Worm (Caenorhabditis elegans) whole organism, L4 larva: ENCODE results near the gene dnj-20.

Experiments
- D1046.2 ChIP-seq: fragments of 200-800 bp; sonication (Bioruptor generic); IDR thresholded peaks from 2 replicates; pipeline ENCODE4 v1.3.6; 2022; ENCODE audit warnings: missing genetic modification characterization, missing compliant biosample characterization
- F26F4.8 ChIP-seq: fragments of 200-800 bp; sonication (Bioruptor generic); conservative IDR thresholded peaks from 2 replicates; pipeline ENCODE4 v1.3.6; 2022; ENCODE audit warnings: missing genetic modification characterization, missing compliant biosample characterization
- R02D3.7 ChIP-seq: fragments of 150-350 bp; sonication (generic microtip); optimal IDR thresholded peaks from 3 replicates; lab custom pipeline; 2014; ENCODE audit warnings: missing biosample characterization, missing genetic modification characterization
- T20F7.1 ChIP-seq: fragments of 200-800 bp; sonication (Bioruptor generic); optimal IDR thresholded peaks from 2 replicates; lab custom pipeline; 2018; ENCODE audit warnings: mild to moderate bottlenecking, missing genetic modification characterization, missing compliant biosample characterization
- T26A8.4 ChIP-seq: fragments of 200-800 bp; sonication (Bioruptor generic); IDR thresholded peaks from 2 replicates; pipeline ENCODE4 v1.3.6; 2022; ENCODE audit warnings: missing genetic modification characterization, missing compliant biosample characterization
- Y5F2A.4 ChIP-seq: fragments of 200-800 bp; sonication (Bioruptor generic); optimal IDR thresholded peaks from 2 replicates; lab custom pipeline; 2018; ENCODE audit warnings: mild to moderate bottlenecking, missing genetic modification characterization, missing compliant biosample characterization
- aha-1 ChIP-seq: fragments of 150-350 bp; peaks from one replicate; lab custom pipeline; 2014; ENCODE audit warnings: missing biosample characterization, missing genetic modification characterization
- aly-2 ChIP-seq: sonication (generic microtip); optimal IDR thresholded peaks from 2 replicates; lab custom pipeline; 2018; ENCODE audit warnings: missing biosample characterization, missing genetic modification characterization
- ama-1 ChIP-seq: fragments of 150-350 bp; optimal IDR thresholded peaks from 2 replicates; lab custom pipeline; 2014; ENCODE audit warnings: inconsistent platforms, mixed read lengths
- attf-4 ChIP-seq: sonication (generic microtip); optimal IDR thresholded peaks from 3 replicates; lab custom pipeline; 2017; ENCODE audit warnings: missing biosample characterization, missing genetic modification characterization
- ceh-28 ChIP-seq: fragments of 150-350 bp; optimal IDR thresholded peaks from 2 replicates; lab custom pipeline; 2014; ENCODE audit warnings: missing biosample characterization, missing genetic modification reagents, missing genetic modification characterization
- ceh-82 ChIP-seq: sonication (generic microtip); optimal IDR thresholded peaks from 2 replicates; lab custom pipeline; 2017; ENCODE audit warnings: missing biosample characterization, missing genetic modification characterization
- cey-2 ChIP-seq: sonication (generic microtip); optimal IDR thresholded peaks from 3 replicates; lab custom pipeline; 2017; ENCODE audit warnings: missing genetic modification characterization, mild to moderate bottlenecking, missing compliant biosample characterization, antibody characterized with exemption, borderline replicate concordance; ENCODE audit not compliant: insufficient read depth
- ctbp-1 ChIP-seq: fragments of 200-800 bp; sonication (Bioruptor generic); IDR thresholded peaks from 2 replicates; pipeline ENCODE4 v1.3.6; 2022; ENCODE audit warnings: missing genetic modification reagents, missing genetic modification characterization, missing compliant biosample characterization
- daf-12 ChIP-seq: fragments of 150-350 bp; optimal IDR thresholded peaks from 2 replicates; lab custom pipeline; 2014; ENCODE audit warnings: missing biosample characterization, missing genetic modification reagents, missing genetic modification characterization
- daf-16 ChIP-seq, 3 experiments: sonication (generic microtip); optimal IDR thresholded peaks; 2 replicates each; lab custom pipeline; 2016 to 2017; ENCODE audit warnings: missing genetic modification characterization in 3 of 3, missing genetic modification reagents in 3 of 3, mild to moderate bottlenecking in 2 of 3, missing compliant biosample characterization in 2 of 3, missing biosample characterization in 1 of 3, moderate library complexity in 1 of 3
- daf-19 ChIP-seq: fragments of 200-800 bp; sonication (Bioruptor generic); conservative IDR thresholded peaks from 2 replicates; pipeline ENCODE4 v1.3.6; 2022; ENCODE audit warnings: missing genetic modification characterization, missing compliant biosample characterization
- daf-8 ChIP-seq: fragments of 200-800 bp; sonication (Bioruptor generic); IDR thresholded peaks from 2 replicates; pipeline ENCODE4 v1.3.6; 2022; ENCODE audit warnings: missing genetic modification characterization, missing compliant biosample characterization
- dmd-6 ChIP-seq: fragments of 200-800 bp; sonication (Bioruptor generic); IDR thresholded peaks from 2 replicates; pipeline ENCODE4 v1.3.6; 2022; ENCODE audit warnings: missing genetic modification reagents, missing genetic modification characterization, missing compliant biosample characterization
- duxl-1 ChIP-seq: sonication (generic microtip); optimal IDR thresholded peaks from 2 replicates; lab custom pipeline; 2016; ENCODE audit warnings: mild to moderate bottlenecking, missing genetic modification characterization, moderate library complexity, missing compliant biosample characterization; ENCODE audit not compliant: poor library complexity
- dve-1 ChIP-seq: sonication (generic microtip); optimal IDR thresholded peaks from 2 replicates; lab custom pipeline; 2017; ENCODE audit warnings: antibody characterized with exemption, mild to moderate bottlenecking, missing genetic modification characterization, missing compliant biosample characterization; ENCODE audit not compliant: insufficient read depth
- egl-27 ChIP-seq: sonication (generic microtip); optimal IDR thresholded peaks from 3 replicates; lab custom pipeline; 2017; ENCODE audit warnings: missing biosample characterization, missing genetic modification reagents, missing genetic modification characterization
- egl-43 ChIP-seq: fragments of 200-800 bp; sonication (Bioruptor generic); IDR thresholded peaks from 2 replicates; pipeline ENCODE4 v1.3.6; 2022; ENCODE audit warnings: missing genetic modification reagents, missing genetic modification characterization, missing compliant biosample characterization
- fkh-10 ChIP-seq: fragments of 150-350 bp; optimal IDR thresholded peaks from 2 replicates; lab custom pipeline; 2014; ENCODE audit warnings: missing biosample characterization, missing genetic modification reagents, missing genetic modification characterization
- gei-8 ChIP-seq: fragments of 200-800 bp; sonication (Bioruptor generic); optimal IDR thresholded peaks from 2 replicates; lab custom pipeline; 2018; ENCODE audit warnings: mild to moderate bottlenecking, missing genetic modification characterization, missing compliant biosample characterization
- hif-1 ChIP-seq, 2 experiments: sonication (generic microtip); optimal IDR thresholded peaks; 2 replicates each; lab custom pipeline; 2016 to 2017; ENCODE audit warnings: missing compliant biosample characterization in 2 of 2, missing genetic modification characterization in 2 of 2, missing genetic modification reagents in 2 of 2, missing genotype in 2 of 2, mild to moderate bottlenecking in 1 of 2
- hlh-11 ChIP-seq: fragments of 200-800 bp; sonication (Bioruptor generic); optimal IDR thresholded peaks from 2 replicates; lab custom pipeline; 2018; ENCODE audit warnings: mild to moderate bottlenecking, missing genetic modification characterization, missing compliant biosample characterization
- hlh-30 ChIP-seq: sonication (generic microtip); optimal IDR thresholded peaks from 2 replicates; lab custom pipeline; 2017; ENCODE audit warnings: antibody characterized with exemption, mild to moderate bottlenecking, missing genetic modification characterization, missing compliant biosample characterization; ENCODE audit not compliant: insufficient read depth
- hmg-1.1 ChIP-seq: fragments of 200-800 bp; sonication (Bioruptor generic); IDR thresholded peaks from 2 replicates; pipeline ENCODE4 v1.3.6; 2022; ENCODE audit warnings: missing genetic modification reagents, missing genetic modification characterization, missing compliant biosample characterization
- lim-7 ChIP-seq: fragments of 200-800 bp; sonication (Bioruptor generic); IDR thresholded peaks from 2 replicates; pipeline ENCODE4 v1.3.6; 2022; ENCODE audit warnings: missing genetic modification characterization, missing compliant biosample characterization
- lin-1 ChIP-seq: fragments of 200-800 bp; sonication (Bioruptor generic); IDR thresholded peaks from 2 replicates; pipeline ENCODE4 v1.3.6; 2022; ENCODE audit warnings: missing genetic modification reagents, missing genetic modification characterization, missing compliant biosample characterization
- lin-13 ChIP-seq: fragments of 150-350 bp; optimal IDR thresholded peaks from 2 replicates; lab custom pipeline; 2014; ENCODE audit warnings: missing biosample characterization, missing genetic modification reagents, missing genetic modification characterization
- lir-3 ChIP-seq: sonication (generic microtip); optimal IDR thresholded peaks from 2 replicates; lab custom pipeline; 2016; ENCODE audit warnings: mild to moderate bottlenecking, missing genetic modification characterization, missing compliant biosample characterization
- madf-5 ChIP-seq, 2 experiments: fragments of 200-800 bp; sonication (Bioruptor generic); IDR thresholded peaks; 2 replicates each; pipeline ENCODE4 v1.3.6; 2022; ENCODE audit warnings: missing compliant biosample characterization in 2 of 2, missing genetic modification characterization in 2 of 2
- mdl-1 ChIP-seq, 2 experiments: fragments of 150-350 bp in 1 of 2; sonication (generic microtip) in 1 of 2; optimal IDR thresholded peaks; 2 replicates each; lab custom pipeline; 2014 to 2017; ENCODE audit warnings: missing biosample characterization in 2 of 2, missing genetic modification characterization in 2 of 2
- mep-1 ChIP-seq: fragments of 150-350 bp; sonication (generic microtip); optimal IDR thresholded peaks from 3 replicates; lab custom pipeline; 2014; ENCODE audit warnings: missing biosample characterization, missing genetic modification characterization
- mes-2 ChIP-seq: sonication (generic microtip); optimal IDR thresholded peaks from 2 replicates; lab custom pipeline; 2016; ENCODE audit warnings: missing genotype, mild to moderate bottlenecking, missing genetic modification characterization, missing compliant biosample characterization; ENCODE audit not compliant: poor library complexity, severe bottlenecking
- mxl-3 ChIP-seq: fragments of 200-800 bp; sonication (Bioruptor generic); optimal IDR thresholded peaks from 2 replicates; lab custom pipeline; 2018; ENCODE audit warnings: mild to moderate bottlenecking, missing genetic modification characterization, missing compliant biosample characterization
- nhr-10 ChIP-seq: fragments of 150-350 bp; optimal IDR thresholded peaks from 2 replicates; lab custom pipeline; 2014; ENCODE audit warnings: missing biosample characterization, missing genetic modification characterization
- nhr-25 ChIP-seq: sonication (generic microtip); optimal IDR thresholded peaks from 2 replicates; lab custom pipeline; 2017; ENCODE audit warnings: missing genetic modification characterization, mild to moderate bottlenecking, missing compliant biosample characterization, antibody characterized with exemption, moderate library complexity, borderline replicate concordance; ENCODE audit not compliant: insufficient read depth
- nhr-28 ChIP-seq: fragments of 150-350 bp; optimal IDR thresholded peaks from 2 replicates; lab custom pipeline; 2014; ENCODE audit warnings: missing biosample characterization, missing genetic modification characterization
- nhr-42 ChIP-seq: fragments of 200-800 bp; sonication (Bioruptor generic); IDR thresholded peaks from 2 replicates; pipeline ENCODE4 v1.3.6; 2022; ENCODE audit warnings: missing genetic modification characterization, missing compliant biosample characterization
- nhr-48 ChIP-seq: sonication (generic microtip); optimal IDR thresholded peaks from 2 replicates; lab custom pipeline; 2016; ENCODE audit warnings: mild to moderate bottlenecking, missing genetic modification characterization, missing compliant biosample characterization
- nhr-6 ChIP-seq: fragments of 150-350 bp; optimal IDR thresholded peaks from 2 replicates; lab custom pipeline; 2014; ENCODE audit warnings: missing biosample characterization, missing genetic modification characterization
- saeg-2 ChIP-seq: fragments of 200-800 bp; sonication (Bioruptor generic); IDR thresholded peaks from 2 replicates; pipeline ENCODE4 v1.3.6; 2022; ENCODE audit warnings: missing genetic modification reagents, missing genetic modification characterization, missing compliant biosample characterization
- snpc-1.2 ChIP-seq: fragments of 200-800 bp; sonication (Bioruptor generic); IDR thresholded peaks from 2 replicates; pipeline ENCODE4 v1.3.6; 2022; ENCODE audit warnings: missing genetic modification reagents, missing genetic modification characterization, missing compliant biosample characterization
- snpc-4 ChIP-seq: fragments of 150-350 bp; optimal IDR thresholded peaks from 2 replicates; lab custom pipeline; 2014; ENCODE audit warnings: missing biosample characterization, missing genetic modification characterization
- tra-1 ChIP-seq: fragments of 200-800 bp; sonication (Bioruptor generic); IDR thresholded peaks from 2 replicates; pipeline ENCODE4 v1.3.6; 2022; ENCODE audit warnings: missing genetic modification reagents, missing genetic modification characterization, missing compliant biosample characterization
- unc-130 ChIP-seq: sonication (generic microtip); optimal IDR thresholded peaks from 2 replicates; lab custom pipeline; 2016; ENCODE audit warnings: missing genetic modification reagents, missing genetic modification characterization, missing compliant biosample characterization
- unc-62 ChIP-seq, 3 experiments: fragments of 150-350 bp in 1 of 3; sonication (generic microtip); optimal IDR thresholded peaks in 2 of 3; peaks in 1 of 3; 1 replicate in 1 of 3; 2 replicates in 2 of 3; lab custom pipeline; 2014 to 2017; ENCODE audit warnings: missing biosample characterization in 3 of 3, missing genetic modification characterization in 3 of 3, missing genetic modification reagents in 3 of 3, missing genotype in 1 of 3
- zip-11 ChIP-seq: fragments of 200-800 bp; sonication (Bioruptor generic); IDR thresholded peaks from 2 replicates; pipeline ENCODE4 v1.3.6; 2022; ENCODE audit warnings: missing genetic modification characterization, missing compliant biosample characterization

Gene dnj-20

ce11 chrII:9604063-9604462 is 19.9 kb downstream of the dnj-20 start:
- TF ChIP-seq mxl-3 (GFP tag; lab: Kevin White, UChicago) (peak; percentile 34), nhr-6 (tag; lab: Kevin White, UChicago) (no peak), daf-16 (GFP tag; optimal IDR thresholded peaks at IDR 0.05; lab: Kevin White, UChicago) (no peak), daf-16 (tag; optimal IDR thresholded peaks at IDR 0.05; lab: Kevin White, UChicago) (peak; percentile 61), nhr-28 (peak; percentile 82), egl-43 (no peak), T26A8.4 (GFP tag; lab: Robert Waterston, UW) (no peak), gei-8 (GFP tag; lab: Kevin White, UChicago) (no peak), mep-1 (peak; percentile 6), lin-13 (no peak), mdl-1 (tag; optimal IDR thresholded peaks at IDR 0.05; lab: Kevin White, UChicago) (peak in 1 of 2 experiments; percentile 41), ctbp-1 (no peak), daf-19 (GFP tag; lab: Robert Waterston, UW) (no peak), hmg-1.1 (GFP tag; lab: Robert Waterston, UW) (no peak), R02D3.7 (tag; lab: Kevin White, UChicago) (no peak), hlh-11 (tag; lab: Kevin White, UChicago) (peak; percentile 47), snpc-1.2 (GFP tag; lab: Robert Waterston, UW) (no peak), dmd-6 (peak; percentile 72), nhr-25 (tag; lab: Kevin White, UChicago) (no peak), daf-12 (tag; lab: Kevin White, UChicago) (no peak), aha-1 (peak; percentile 58), mes-2 (peak; percentile 30), T20F7.1 (GFP tag; lab: Kevin White, UChicago) (no peak), hif-1 (tag; optimal IDR thresholded peaks at IDR 0.05; lab: Kevin White, UChicago) (peak in 1 of 2 experiments; percentile 15), snpc-4 (tag; lab: Kevin White, UChicago) (no peak), unc-130 (GFP tag; lab: Kevin White, UChicago) (no peak), egl-27 (no peak), lin-1 (peak; percentile 31; the same call in 1 of the 2 replicates), lim-7 (GFP tag; lab: Robert Waterston, UW) (no peak), hlh-30 (peak; percentile 24), nhr-42 (no peak), fkh-10 (GFP tag; lab: Kevin White, UChicago) (no peak), dve-1 (peak; percentile 73), lir-3 (tag; lab: Kevin White, UChicago) (no peak), tra-1 (GFP tag; lab: Robert Waterston, UW) (0 out of 2 replicates have a peak, but pooled peaks have one; percentile 28), unc-62 (GFP tag; optimal IDR thresholded peaks at IDR 0.05 in 1 of 2; lab: Kevin White, UChicago) (peak in 1 of 2 experiments; percentile 69), unc-62 (tag; optimal IDR thresholded peaks at IDR 0.05; lab: Kevin White, UChicago) (no peak), duxl-1 (tag; lab: Kevin White, UChicago) (no peak), nhr-48 (tag; lab: Kevin White, UChicago) (no peak), D1046.2 (GFP tag; lab: Robert Waterston, UW) (no peak), saeg-2 (GFP tag; lab: Robert Waterston, UW) (no peak)

- no peak for TF ChIP-seq attf-4 (tag; lab: Kevin White, UChicago)
- TF ChIP-seq madf-5 (GFP tag; IDR thresholded peaks at IDR 0.05; lab: Robert Waterston, UW) = no peak
- TF ChIP-seq F26F4.8 = no peak
- peak; percentile 94 for TF ChIP-seq nhr-10 (tag; lab: Kevin White, UChicago)
- peak; percentile 61 for TF ChIP-seq ama-1 (lab: Kevin White, UChicago)
- TF ChIP-seq daf-12 (tag; lab: Kevin White, UChicago) = no peak
- no peak for TF ChIP-seq ceh-82 (tag; lab: Kevin White, UChicago)
- TF ChIP-seq nhr-6 (tag; lab: Kevin White, UChicago) = peak; percentile 98
- no peak for TF ChIP-seq zip-11 (GFP tag; lab: Robert Waterston, UW)
- TF ChIP-seq cey-2 = peak; percentile 79
- no peak for TF ChIP-seq ceh-28 (tag; lab: Kevin White, UChicago)
- TF ChIP-seq aly-2 (tag; lab: Kevin White, UChicago) = no peak
- TF ChIP-seq daf-19 (GFP tag; lab: Robert Waterston, UW) = no peak
- TF ChIP-seq daf-8 (GFP tag; lab: Robert Waterston, UW) = no peak
- TF ChIP-seq hmg-1.1 (GFP tag; lab: Robert Waterston, UW) = peak; percentile 88
- no peak for TF ChIP-seq Y5F2A.4
- TF ChIP-seq saeg-2 (GFP tag; lab: Robert Waterston, UW) = peak; percentile 74; the same call in 1 of the 2 replicates
Observed at ce11 chrII:9603419-9603818, 20.6 kb downstream of the dnj-20 start.
